Fruit fly (Drosophila melanogaster) ovary, adult (tissue): ENCODE data around the gene CG13272.
A peak's percentile ranks its signal among the peaks of the same experiment; 100 is the strongest.

Experiments
- CG17801 ChIP-seq: fragments of 200-800 bp; optimal IDR thresholded peaks from 2 replicates; lab custom pipeline; 2019; ENCODE audit warnings: missing biosample characterization, mild to moderate bottlenecking, missing genetic modification characterization, moderate library complexity; ENCODE audit not compliant: partially characterized antibody

The CG13272 gene

DNA sequence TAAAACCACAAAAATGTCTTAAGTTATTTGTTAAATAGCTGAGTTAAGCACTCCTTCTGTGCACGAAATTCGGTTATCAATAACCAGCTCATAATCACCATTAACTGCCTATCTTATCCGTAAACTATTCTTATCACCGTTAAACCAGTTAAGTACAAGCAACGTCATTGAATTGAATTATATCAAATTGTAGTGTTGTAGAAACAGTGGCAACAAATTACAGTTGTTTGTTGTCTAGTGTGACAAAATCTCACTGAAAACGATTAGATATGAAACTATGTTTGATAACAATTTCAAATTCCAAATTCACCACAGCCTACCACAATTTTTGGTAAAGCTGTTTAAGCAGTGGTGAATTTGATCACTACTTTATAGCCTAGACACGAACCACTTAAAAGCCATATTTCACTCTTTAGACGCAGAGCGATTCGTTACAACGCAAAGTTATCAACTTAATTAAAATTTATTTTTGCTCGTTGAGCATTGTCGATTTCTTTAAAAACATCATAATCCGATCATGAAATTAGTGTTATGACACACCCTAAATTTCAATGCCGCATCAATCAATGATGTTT is 3.0 kb upstream of the CG13272 start:
- no peak for TF ChIP-seq CG17801 (GFP tag; lab: Kevin White, UChicago)

DNA sequence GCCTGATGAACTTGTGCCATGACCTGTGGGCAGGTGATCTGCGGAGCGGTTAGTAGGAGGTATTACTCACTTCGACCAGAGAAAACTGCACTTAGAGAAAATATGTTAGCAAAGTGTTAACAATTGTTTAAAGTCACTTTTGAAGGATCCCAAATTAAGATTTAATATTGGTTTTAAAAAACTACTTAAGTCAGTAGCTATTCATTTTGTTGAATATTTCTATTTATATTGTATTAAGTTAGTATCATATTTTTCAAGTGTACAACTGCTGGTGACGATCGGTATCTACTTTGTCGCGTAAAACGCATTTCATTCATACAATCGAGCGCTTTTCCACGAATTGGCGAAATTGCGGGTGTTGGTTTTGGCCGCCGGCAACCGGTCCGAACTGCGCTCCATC is 1.0 kb upstream of the CG13272 start:
- TF ChIP-seq CG17801 (GFP tag; lab: Kevin White, UChicago), result no peak

DNA sequence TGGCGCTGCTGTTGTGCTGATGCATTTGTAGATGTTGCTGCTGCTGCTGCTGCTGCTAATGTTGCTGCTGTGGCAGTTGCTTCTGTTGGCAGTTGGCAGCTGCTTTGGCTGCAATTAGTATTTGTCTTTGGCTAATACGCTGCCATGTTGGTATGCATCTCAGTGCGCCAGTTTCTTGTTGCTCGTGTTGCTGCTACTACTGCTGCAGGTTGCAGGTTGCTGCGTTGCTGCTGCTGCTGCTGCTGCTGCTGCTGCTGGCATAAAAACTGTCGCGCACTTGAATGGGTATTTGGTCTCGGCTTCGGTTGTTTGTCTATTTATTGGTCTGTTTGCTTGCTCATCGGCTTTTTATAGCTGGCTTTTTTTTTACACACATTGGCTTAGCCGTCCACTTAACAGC is 4.1 kb downstream of the CG13272 start:
- TF ChIP-seq CG17801 (GFP tag; lab: Kevin White, UChicago), result no peak

DNA sequence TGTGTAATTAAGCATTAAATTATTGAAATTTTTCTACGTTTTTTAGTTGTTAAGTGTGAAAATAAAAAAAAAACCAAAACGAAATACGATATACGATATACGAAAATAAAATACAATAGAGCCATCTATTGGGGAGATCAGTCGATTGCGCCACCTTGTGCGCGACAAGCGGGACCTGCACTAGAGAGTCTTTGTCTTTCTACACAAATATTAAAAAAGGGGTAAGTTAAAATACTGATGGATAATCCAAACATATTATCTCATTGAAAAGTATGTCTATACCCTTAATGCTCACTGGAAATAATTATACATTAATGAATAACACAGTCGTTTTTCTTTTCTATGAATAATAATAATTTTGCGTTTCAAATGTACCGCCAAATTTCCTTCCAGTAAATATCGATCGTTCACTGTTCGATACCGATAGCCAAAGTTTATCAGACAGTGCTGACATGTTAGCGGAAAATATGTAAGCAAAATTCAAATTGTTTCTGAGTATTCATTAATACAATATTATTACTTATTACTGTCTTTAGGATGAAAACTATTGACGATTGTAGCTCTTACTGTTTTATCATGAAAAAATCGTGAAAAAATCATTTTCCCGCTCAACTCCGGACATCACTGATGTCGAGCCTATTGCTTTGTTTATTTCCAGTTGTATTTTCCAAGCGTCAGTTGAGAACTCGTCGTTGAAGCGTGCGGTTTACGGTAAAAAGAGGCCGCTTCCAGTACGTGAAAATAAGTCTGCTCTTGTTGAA is 11.5 kb downstream of the CG13272 start, which contains the start of gene mdy:
mdy (plus strand) TSS at position 672 of the 761 bp plus-strand sequence.
- TF ChIP-seq CG17801 (GFP tag; lab: Kevin White, UChicago), result peak; percentile 32

DNA sequence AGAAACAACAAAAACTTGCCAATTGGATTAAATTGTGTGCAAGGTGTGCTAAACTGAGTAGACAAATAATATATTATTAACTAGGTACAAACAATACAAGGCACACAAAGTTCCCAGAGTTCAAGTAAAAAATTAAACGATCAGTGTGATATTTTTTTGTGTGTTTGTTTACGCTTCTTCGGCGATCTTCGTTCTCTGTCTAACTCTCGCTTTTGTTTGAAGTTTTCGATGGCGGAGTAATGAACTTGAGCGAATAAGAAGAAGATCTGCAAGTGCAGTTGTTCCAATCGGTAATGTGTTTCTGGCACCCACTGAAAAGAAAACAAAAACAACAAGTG is 12.0 kb downstream of the CG13272 start:
- TF ChIP-seq CG17801 (GFP tag; lab: Kevin White, UChicago), result no peak

DNA sequence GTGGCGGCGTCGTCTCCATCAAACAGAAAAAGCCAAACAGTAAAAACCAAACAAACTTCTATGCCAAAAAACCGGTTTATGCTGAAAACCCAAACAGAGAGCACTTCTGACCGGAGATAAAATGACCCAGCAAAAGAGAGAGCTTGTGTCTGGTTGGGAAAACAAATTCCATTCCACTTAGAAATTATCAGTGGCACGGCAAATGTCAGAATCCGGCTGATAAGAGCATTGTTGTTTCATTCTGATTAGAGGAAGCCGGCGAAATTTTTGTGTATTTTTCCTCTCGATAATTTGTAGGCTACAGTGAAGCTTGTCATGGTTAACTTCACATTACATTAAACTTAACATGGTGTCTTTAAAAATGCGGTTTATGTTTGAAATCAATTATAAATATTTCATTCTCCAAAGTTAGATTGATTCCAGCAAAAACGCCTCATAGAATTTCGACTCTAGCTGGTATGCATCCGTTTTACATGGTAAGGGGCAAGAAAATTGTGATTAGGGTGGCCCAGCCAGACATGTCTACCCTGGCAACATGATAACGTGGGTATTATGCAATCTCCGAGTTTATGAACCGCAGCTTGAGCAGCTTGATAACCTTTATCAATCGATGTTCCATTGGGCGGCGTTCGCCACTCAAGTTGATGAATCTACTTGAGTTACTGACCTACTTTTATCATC is 12.9 kb downstream of the CG13272 start:
- no peak for TF ChIP-seq CG17801 (GFP tag; lab: Kevin White, UChicago)

DNA sequence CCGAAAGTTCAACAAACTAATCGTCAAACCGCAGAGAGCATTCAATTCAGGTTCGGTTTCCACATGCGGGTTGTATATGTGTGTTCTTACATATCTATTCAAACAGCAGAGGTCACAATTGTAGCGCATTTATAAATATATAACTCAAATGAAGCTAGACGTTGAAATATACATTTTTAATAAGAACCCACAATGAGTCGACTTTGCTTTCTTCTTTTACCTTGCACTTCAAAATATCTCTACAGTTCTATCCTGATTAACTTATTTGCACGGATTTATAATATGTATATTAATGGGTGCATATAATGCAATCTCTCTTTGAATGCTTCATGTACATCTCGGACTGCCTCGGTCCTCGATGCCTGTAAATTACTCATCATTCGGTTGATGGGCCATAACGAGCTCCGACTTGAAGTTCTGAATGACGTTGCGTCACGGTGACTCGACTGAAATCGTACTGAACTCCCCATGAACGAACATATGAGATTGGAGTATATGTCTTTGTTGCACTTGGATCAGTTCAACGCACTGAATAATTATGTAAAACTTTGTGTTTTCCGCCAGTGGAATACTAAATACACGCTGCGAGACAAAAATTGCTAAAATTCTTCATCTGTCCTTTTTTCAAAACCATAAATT is 13.8 kb downstream of the CG13272 start:
- TF ChIP-seq CG17801 (GFP tag; lab: Kevin White, UChicago), result no peak

DNA sequence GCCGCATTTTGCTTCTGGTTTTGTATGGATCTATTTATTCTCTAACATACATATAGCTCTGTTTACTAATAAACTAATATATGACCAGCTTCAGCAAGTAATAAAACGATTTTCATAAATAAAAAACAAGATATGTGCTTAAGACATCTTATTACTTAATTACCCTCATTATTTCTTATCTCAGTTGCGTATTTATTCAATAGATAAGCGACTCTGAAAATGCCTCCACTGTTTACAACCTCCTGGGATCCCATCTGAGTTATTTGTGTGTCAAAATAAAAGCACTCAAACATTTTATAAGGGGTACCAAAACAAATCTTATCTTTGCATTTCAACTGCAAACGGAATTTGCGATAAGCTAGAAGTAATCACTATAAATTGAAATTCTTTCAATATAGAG is 15.0 kb downstream of the CG13272 start:
- peak; percentile 81 for TF ChIP-seq CG17801 (GFP tag; lab: Kevin White, UChicago)

DNA sequence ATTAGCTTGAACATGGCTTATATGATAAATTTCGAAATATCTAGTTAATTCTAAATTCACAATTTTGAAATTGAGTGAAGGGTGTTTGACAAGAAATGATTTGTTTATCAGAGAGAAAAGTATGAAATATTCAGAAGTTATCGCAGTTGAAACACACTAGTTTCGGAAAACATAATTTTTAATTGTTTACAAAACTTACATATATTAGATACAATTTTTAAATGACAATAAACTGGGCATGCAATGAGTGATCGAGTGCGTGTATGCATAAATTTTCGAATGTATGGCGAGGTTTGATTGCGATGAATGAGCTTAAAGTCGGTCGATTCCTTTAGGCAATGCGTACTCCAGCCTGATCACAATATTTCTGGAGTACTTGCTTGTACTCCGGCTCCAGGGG is 16.3 kb downstream of the CG13272 start, which contains the start of gene CG13280:
CG13280 (minus strand) TSS at position 101 of the 400 bp plus-strand sequence.
- TF ChIP-seq CG17801 (GFP tag; lab: Kevin White, UChicago), result no peak

DNA sequence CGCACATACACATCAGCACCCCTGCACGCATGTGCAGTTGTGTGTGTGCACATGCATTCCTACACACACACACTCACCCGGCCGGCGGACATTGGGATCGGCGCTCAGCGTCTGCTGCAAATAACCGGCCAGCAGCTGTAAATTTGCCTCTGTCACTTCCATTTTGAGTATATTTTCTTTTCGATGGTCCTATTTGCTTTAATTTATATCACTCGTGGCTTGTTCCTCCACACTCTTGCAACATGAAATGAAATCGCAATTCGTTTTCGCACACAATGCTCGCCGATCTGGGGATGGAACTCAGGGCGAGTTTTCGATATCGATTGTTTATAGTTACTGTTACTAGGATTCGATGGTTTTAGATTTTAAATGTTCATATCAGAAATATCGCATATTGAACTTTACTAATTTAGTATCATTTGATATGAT is 20.2 kb downstream of the CG13272 start, which contains the start of gene Cse1:
Cse1 (minus strand) TSS at position 303 of the 429 bp plus-strand sequence.
- TF ChIP-seq CG17801 (GFP tag; lab: Kevin White, UChicago), result no peak

DNA sequence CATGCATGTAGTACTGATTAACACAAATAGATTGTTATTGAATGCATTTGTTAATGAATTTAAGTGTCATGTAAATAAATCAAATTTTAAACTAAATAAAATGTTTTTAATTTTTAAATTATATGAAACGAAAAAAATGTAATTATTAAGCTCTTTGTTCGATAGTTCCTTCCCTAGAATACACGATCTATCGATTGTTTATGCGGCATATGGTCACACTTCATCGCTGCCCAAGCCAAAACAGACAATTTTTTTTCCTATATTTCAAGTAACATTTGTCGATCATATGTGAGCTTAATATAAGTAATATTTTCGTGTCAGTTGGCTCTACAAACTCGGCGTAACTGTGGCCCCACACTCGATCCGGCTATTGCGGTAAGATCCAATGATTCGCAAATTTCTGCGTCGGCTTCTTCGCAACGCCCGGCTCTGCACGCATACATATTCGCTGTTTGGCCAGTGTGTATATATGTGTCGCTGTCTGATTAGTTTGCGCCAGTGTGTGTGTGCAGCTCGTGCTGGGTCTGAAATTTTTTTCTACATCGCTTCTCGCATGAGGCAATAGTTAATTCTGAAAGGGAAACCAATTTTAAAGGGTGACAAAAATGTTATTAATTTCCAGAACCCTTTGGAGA is 22.3 kb downstream of the CG13272 start, which contains the start of gene AspRS-m:
AspRS-m (plus strand) TSS at position 207 of the 635 bp plus-strand sequence.
- TF ChIP-seq CG17801 (GFP tag; lab: Kevin White, UChicago), result peak; percentile 48

DNA sequence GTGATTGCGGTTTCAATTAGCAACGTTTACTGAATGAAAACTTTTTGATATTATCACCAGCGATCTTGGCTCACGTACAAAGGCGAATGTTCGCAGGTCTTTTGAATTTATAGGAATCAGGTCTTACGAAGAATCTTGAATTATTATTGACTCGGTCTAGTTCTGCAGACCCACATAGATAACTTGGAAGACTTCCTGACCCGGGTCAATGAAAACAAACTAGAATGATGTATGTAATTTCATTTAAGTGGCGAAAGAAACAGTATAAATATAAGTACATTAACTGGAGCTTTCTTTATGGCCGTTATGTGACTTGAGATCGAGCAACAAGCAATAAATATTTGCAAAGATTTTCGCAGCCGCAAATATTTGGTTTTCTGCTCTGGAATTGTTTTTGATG is 29.7 kb downstream of the CG13272 start, which contains the start of gene CG13282:
CG13282 (minus strand) TSS at position 101 of the 400 bp plus-strand sequence.
- no peak for TF ChIP-seq CG17801 (GFP tag; lab: Kevin White, UChicago)

DNA sequence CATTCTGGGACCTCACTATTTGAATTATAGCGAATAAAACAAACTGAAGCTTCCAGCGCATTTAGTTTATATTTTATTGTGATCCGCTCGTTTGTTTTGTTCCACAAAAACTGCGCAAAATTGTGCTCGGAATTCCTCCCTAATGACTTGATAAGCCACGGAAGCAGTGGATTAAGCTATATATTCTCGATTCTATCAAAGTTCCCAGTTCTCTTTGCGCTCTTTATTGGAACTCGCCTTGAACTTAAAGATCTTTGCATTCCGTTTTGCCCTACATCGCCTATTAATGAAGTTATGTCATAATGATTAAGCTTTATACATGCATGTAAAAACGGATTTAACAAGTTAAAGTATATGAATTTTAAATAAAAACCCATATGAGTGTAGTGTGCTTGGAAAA is 32.5 kb downstream of the CG13272 start, which contains the start of gene Nepl9:
Nepl9 (minus strand) TSS at position 101 of the 400 bp plus-strand sequence.
- no peak for TF ChIP-seq CG17801 (GFP tag; lab: Kevin White, UChicago)

DNA sequence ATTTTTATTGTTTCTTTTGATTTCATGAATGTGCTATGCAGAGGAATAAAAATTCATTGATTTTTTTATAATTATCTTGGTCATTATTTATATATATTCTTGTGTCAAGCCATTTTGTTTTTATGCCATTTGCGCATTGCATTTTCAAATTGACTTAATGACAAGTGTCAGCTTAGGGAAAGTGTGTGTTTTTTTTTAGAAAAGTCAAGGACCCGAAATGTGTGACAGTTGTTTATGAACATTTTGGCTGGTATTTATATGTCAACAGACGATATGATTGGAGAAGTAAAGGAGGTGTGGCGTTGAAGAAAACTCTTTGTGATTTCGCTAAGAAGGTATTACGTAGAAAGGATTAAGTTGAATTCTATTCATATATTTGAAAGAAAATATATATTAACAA is 33.0 kb downstream of the CG13272 start, which contains the start of the genes SclA and SclB:
SclA (plus strand) TSS at position 301 of the 400 bp plus-strand sequence.
SclB (plus strand) TSS at position 301 of the 400 bp plus-strand sequence.
- no peak for TF ChIP-seq CG17801 (GFP tag; lab: Kevin White, UChicago)
